Fruit fly (Drosophila melanogaster) whole organism, embryonic: ENCODE data around the gene CG7685.

ENCODE experiments used
- CG10147 ChIP-seq: fragments of 200-800 bp; sonication (Bioruptor generic); optimal IDR thresholded peaks from 2 replicates; lab custom pipeline; 2019; ENCODE audit warnings: missing biosample characterization, mild to moderate bottlenecking, missing genetic modification characterization, moderate library complexity
- CG10267 ChIP-seq: fragments of 200-800 bp; sonication (Bioruptor generic); optimal IDR thresholded peaks from 2 replicates; lab custom pipeline; 2018; ENCODE audit warnings: missing biosample characterization, mild to moderate bottlenecking, missing genetic modification characterization, moderate library complexity
- CG10959 ChIP-seq: fragments of 200-800 bp; sonication (Bioruptor generic); IDR thresholded peaks from 2 replicates; pipeline ENCODE4 v1.3.6; 2022; ENCODE audit warnings: missing biosample characterization, missing genetic modification characterization
- CG12155 ChIP-seq: fragments of 200-800 bp; sonication (Bioruptor generic); optimal IDR thresholded peaks from 3 replicates; lab custom pipeline; 2016; ENCODE audit warnings: missing biosample characterization, missing genetic modification characterization
- CG12744 ChIP-seq: fragments of 200-800 bp; sonication (Bioruptor generic); optimal IDR thresholded peaks from 2 replicates; lab custom pipeline; 2016; ENCODE audit warnings: missing biosample characterization, missing genetic modification characterization
- CG12769 ChIP-seq: fragments of 200-800 bp; sonication (Bioruptor generic); optimal IDR thresholded peaks from 2 replicates; lab custom pipeline; 2019; ENCODE audit warnings: missing biosample characterization, mild to moderate bottlenecking, missing genetic modification characterization, moderate library complexity
- CG13123 ChIP-seq: fragments of 200-800 bp; sonication (Bioruptor generic); optimal IDR thresholded peaks from 2 replicates; lab custom pipeline; 2016; ENCODE audit warnings: missing biosample characterization, missing genetic modification characterization
- CG14014 ChIP-seq: fragments of 200-800 bp; sonication (Bioruptor generic); IDR thresholded peaks from 2 replicates; pipeline ENCODE4 v1.3.6; 2022; ENCODE audit warnings: missing biosample characterization, missing genetic modification characterization
- CG15073 ChIP-seq: fragments of 200-800 bp; sonication (Bioruptor generic); optimal IDR thresholded peaks from 2 replicates; lab custom pipeline; 2016; ENCODE audit warnings: missing biosample characterization, missing genetic modification characterization
- CG15601 ChIP-seq: fragments of 200-800 bp; sonication (Bioruptor generic); optimal IDR thresholded peaks from 3 replicates; lab custom pipeline; 2019; ENCODE audit warnings: missing biosample characterization, mild to moderate bottlenecking, missing genetic modification characterization, moderate library complexity
- CG16813 ChIP-seq: fragments of 200-800 bp; sonication (Bioruptor generic); IDR thresholded peaks from 3 replicates; pipeline ENCODE4 v1.3.6; 2022; ENCODE audit warnings: missing biosample characterization, missing genetic modification characterization; ENCODE audit not compliant: partially characterized antibody
- CG18262 ChIP-seq: fragments of 200-800 bp; optimal IDR thresholded peaks from 3 replicates; lab custom pipeline; 2019; ENCODE audit warnings: missing biosample characterization, mild to moderate bottlenecking, missing genetic modification characterization, moderate library complexity
- CG2120 ChIP-seq: fragments of 200-800 bp; sonication (Bioruptor generic); optimal IDR thresholded peaks from 3 replicates; lab custom pipeline; 2016; ENCODE audit warnings: missing biosample characterization, missing genetic modification characterization
- CG42726 ChIP-seq: fragments of 200-800 bp; sonication (Bioruptor generic); IDR thresholded peaks from 2 replicates; pipeline ENCODE4 v1.3.6; 2022; ENCODE audit warnings: missing biosample characterization, missing genetic modification characterization; ENCODE audit not compliant: partially characterized antibody
- CG4282 ChIP-seq: fragments of 200-800 bp; sonication (Bioruptor generic); optimal IDR thresholded peaks from 2 replicates; lab custom pipeline; 2016; ENCODE audit warnings: missing biosample characterization, missing genetic modification characterization
- CG4854 ChIP-seq: fragments of 200-800 bp; sonication (Bioruptor generic); optimal IDR thresholded peaks from 2 replicates; lab custom pipeline; 2016; ENCODE audit warnings: missing biosample characterization, missing genetic modification characterization, inconsistent platforms
- CG6272 ChIP-seq: fragments of 200-800 bp; sonication (Bioruptor generic); IDR thresholded peaks from 2 replicates; pipeline ENCODE4 v1.3.6; 2022; ENCODE audit warnings: missing biosample characterization, missing genetic modification characterization
- CG9437 ChIP-seq: fragments of 200-800 bp; sonication (Bioruptor generic); optimal IDR thresholded peaks from 2 replicates; lab custom pipeline; 2018; ENCODE audit warnings: missing biosample characterization, mild to moderate bottlenecking, missing genetic modification characterization
- CG9932 ChIP-seq: fragments of 200-800 bp; sonication (Bioruptor generic); IDR thresholded peaks from 2 replicates; pipeline ENCODE4 v1.3.6; 2022; ENCODE audit warnings: missing biosample characterization, missing genetic modification characterization
- Dbx ChIP-seq: fragments of 200-800 bp; sonication (Bioruptor generic); IDR thresholded peaks from 3 replicates; pipeline ENCODE4 v1.3.6; 2022; ENCODE audit warnings: missing biosample characterization, missing genetic modification characterization
- Deaf1 ChIP-seq: fragments of 200-800 bp; optimal IDR thresholded peaks from 3 replicates; lab custom pipeline; 2019; ENCODE audit warnings: missing biosample characterization, mild to moderate bottlenecking, missing genetic modification characterization, moderate library complexity
- Doc3 ChIP-seq: fragments of 200-800 bp; sonication (Bioruptor generic); IDR thresholded peaks from 3 replicates; pipeline ENCODE4 v1.3.6; 2022; ENCODE audit warnings: missing biosample characterization, missing genetic modification characterization; ENCODE audit not compliant: partially characterized antibody
- Dp ChIP-seq: fragments of 200-800 bp; sonication (Bioruptor generic); optimal IDR thresholded peaks from 2 replicates; lab custom pipeline; 2018; ENCODE audit warnings: missing biosample characterization, mild to moderate bottlenecking, missing genetic modification characterization, moderate library complexity
- Lpt ChIP-seq: fragments of >200 bp; optimal IDR thresholded peaks from 2 replicates; lab custom pipeline; 2018; ENCODE audit warnings: missing biosample characterization, missing genetic modification characterization
- Mes4 ChIP-seq: fragments of 200-800 bp; sonication (Bioruptor generic); optimal IDR thresholded peaks from 2 replicates; lab custom pipeline; 2016; ENCODE audit warnings: missing biosample characterization, missing genetic modification characterization
- Nf-YB ChIP-seq: fragments of 200-800 bp; sonication (Bioruptor generic); optimal IDR thresholded peaks from 3 replicates; lab custom pipeline; 2019; ENCODE audit warnings: missing biosample characterization, mild to moderate bottlenecking, missing genetic modification characterization, moderate library complexity
- NfI ChIP-seq: fragments of 200-800 bp; sonication (Bioruptor generic); optimal IDR thresholded peaks from 3 replicates; lab custom pipeline; 2018; ENCODE audit warnings: missing biosample characterization, mild to moderate bottlenecking, missing genetic modification characterization, moderate library complexity
- Ptx1 ChIP-seq: fragments of 200-800 bp; sonication (Bioruptor generic); IDR thresholded peaks from 2 replicates; pipeline ENCODE4 v1.3.6; 2022; ENCODE audit warnings: missing biosample characterization, missing genetic modification characterization
- Rx ChIP-seq: fragments of 200-800 bp; sonication (Bioruptor generic); IDR thresholded peaks from 2 replicates; pipeline ENCODE4 v1.3.6; 2022; ENCODE audit warnings: missing biosample characterization, missing genetic modification characterization
- Sry-δ ChIP-seq: fragments of 200-800 bp; sonication (Bioruptor generic); optimal IDR thresholded peaks from 2 replicates; lab custom pipeline; 2016; ENCODE audit warnings: missing biosample characterization, missing genetic modification characterization
- YL-1 ChIP-seq: fragments of 200-800 bp; sonication (Bioruptor generic); optimal IDR thresholded peaks from 3 replicates; lab custom pipeline; 2017; ENCODE audit warnings: missing biosample characterization, mild to moderate bottlenecking, missing genetic modification characterization
- ab ChIP-seq: fragments of 200-800 bp; sonication (Bioruptor generic); optimal IDR thresholded peaks from 2 replicates; lab custom pipeline; 2016; ENCODE audit warnings: missing biosample characterization, missing genetic modification characterization
- ac ChIP-seq: fragments of 200-800 bp; sonication (Bioruptor generic); optimal IDR thresholded peaks from 3 replicates; lab custom pipeline; 2017; ENCODE audit warnings: missing biosample characterization, mild to moderate bottlenecking, missing genetic modification characterization
- bcd ChIP-seq: fragments of 200-800 bp; sonication (Bioruptor generic); optimal IDR thresholded peaks from 2 replicates; lab custom pipeline; 2017; ENCODE audit warnings: missing biosample characterization, mild to moderate bottlenecking, missing genetic modification characterization
- bowl ChIP-seq: fragments of 200-800 bp; sonication (Bioruptor generic); IDR thresholded peaks from 2 replicates; pipeline ENCODE4 v1.3.6; 2022; ENCODE audit warnings: missing biosample characterization, missing genetic modification characterization
- cad ChIP-seq: fragments of >200 bp; optimal IDR thresholded peaks from 2 replicates; lab custom pipeline; 2017; ENCODE audit warnings: missing biosample characterization, missing genetic modification characterization
- cas ChIP-seq: fragments of 200-800 bp; sonication (Bioruptor generic); IDR thresholded peaks from 2 replicates; pipeline ENCODE4 v1.3.6; 2022; ENCODE audit warnings: missing biosample characterization, missing genetic modification characterization
- fd3F ChIP-seq: fragments of 200-800 bp; sonication (Bioruptor generic); optimal IDR thresholded peaks from 2 replicates; lab custom pipeline; 2018; ENCODE audit warnings: missing biosample characterization, mild to moderate bottlenecking, missing genetic modification characterization, moderate library complexity
- knrl ChIP-seq: fragments of 200-800 bp; sonication (Bioruptor generic); IDR thresholded peaks from 3 replicates; pipeline ENCODE4 v1.3.6; 2022; ENCODE audit warnings: missing biosample characterization, missing genetic modification characterization; ENCODE audit not compliant: partially characterized antibody
- lmd ChIP-seq: fragments of 200-800 bp; sonication (Bioruptor generic); IDR thresholded peaks from 2 replicates; pipeline ENCODE4 v1.3.6; 2022; ENCODE audit warnings: missing biosample characterization, missing genetic modification characterization
- nau ChIP-seq: fragments of 200-800 bp; sonication (Bioruptor generic); optimal IDR thresholded peaks from 3 replicates; lab custom pipeline; 2017; ENCODE audit warnings: missing biosample characterization, mild to moderate bottlenecking, missing genetic modification characterization, missing genetic modification reagents
- odd ChIP-seq: fragments of 200-800 bp; sonication (Bioruptor generic); optimal IDR thresholded peaks from 2 replicates; lab custom pipeline; 2017; ENCODE audit warnings: missing biosample characterization, mild to moderate bottlenecking, missing genetic modification characterization
- p53 ChIP-seq: fragments of 200-800 bp; sonication (Bioruptor generic); optimal IDR thresholded peaks from 2 replicates; lab custom pipeline; 2016; ENCODE audit warnings: missing biosample characterization, missing genetic modification characterization
- pfk ChIP-seq: fragments of 200-800 bp; sonication (Bioruptor generic); optimal IDR thresholded peaks from 2 replicates; lab custom pipeline; 2018; ENCODE audit warnings: missing biosample characterization, mild to moderate bottlenecking, missing genetic modification characterization, moderate library complexity
- sens ChIP-seq: fragments of 200-800 bp; sonication (Bioruptor generic); peaks from one replicate; lab custom pipeline; 2016; ENCODE audit warnings: missing biosample characterization, missing genetic modification characterization
- seq ChIP-seq: fragments of 200-800 bp; sonication (Bioruptor generic); IDR thresholded peaks from 2 replicates; pipeline ENCODE4 v1.3.6; 2022; ENCODE audit warnings: missing biosample characterization, missing genetic modification characterization
- vnd ChIP-seq: fragments of 200-800 bp; sonication (Bioruptor generic); IDR thresholded peaks from 3 replicates; pipeline ENCODE4 v1.3.6; 2022; ENCODE audit warnings: missing biosample characterization, missing genetic modification characterization; ENCODE audit not compliant: partially characterized antibody
- zen ChIP-seq: fragments of 200-800 bp; sonication (Bioruptor generic); optimal IDR thresholded peaks from 3 replicates; lab custom pipeline; 2018; ENCODE audit warnings: missing biosample characterization, mild to moderate bottlenecking, missing genetic modification characterization, moderate library complexity
- zf30C ChIP-seq: fragments of 200-800 bp; sonication (Bioruptor generic); optimal IDR thresholded peaks from 3 replicates; lab custom pipeline; 2018; ENCODE audit warnings: missing biosample characterization, mild to moderate bottlenecking, missing genetic modification characterization
- zfh1 ChIP-seq: fragments of 200-800 bp; sonication (Bioruptor generic); IDR thresholded peaks from 3 replicates; pipeline ENCODE4 v1.3.6; 2022; ENCODE audit warnings: missing biosample characterization, missing genetic modification characterization

CG7685 gene

dm6 chr3R:18365978-18366643 lies 38.6 kb upstream of the CG7685 start, which contains the start of the genes WRNexo and Nup43:
TSS of gene WRNexo (minus strand) at chr3R:18366162.
TSS of gene Nup43 (plus strand) at chr3R:18366638.
- TF ChIP-seq CG14014 (peak; percentile 43; the same call in 1 of the 2 replicates), CG15073 (GFP tag; lab: Kevin White, UChicago) (no peak), lmd (GFP tag; lab: Robert Waterston, UW) (peak; percentile 30; the same call in 1 of the 2 replicates), CG12155 (peak; percentile 40), CG10959 (GFP tag; lab: Robert Waterston, UW) (no peak), fd3F (GFP tag; lab: Kevin White, UChicago) (peak; percentile 24), CG10147 (GFP tag; lab: Kevin White, UChicago) (no peak), CG42726 (GFP tag; lab: Robert Waterston, UW) (no peak), Lpt (GFP tag; lab: Kevin White, UChicago) (no peak), CG12769 (no peak), Rx (GFP tag; lab: Robert Waterston, UW) (0 out of 2 replicates have a peak, but pooled peaks have one; percentile 20), CG12744 (GFP tag; lab: Kevin White, UChicago) (no peak), sens (GFP tag; lab: Kevin White, UChicago) (peak; percentile 90), Ptx1 (GFP tag; lab: Robert Waterston, UW) (peak; percentile 50), CG13123 (GFP tag; lab: Kevin White, UChicago) (no peak), cas (GFP tag; lab: Robert Waterston, UW) (peak; percentile 28; the same call in 1 of the 2 replicates), CG4854 (GFP tag; lab: Kevin White, UChicago) (no peak), knrl (no peak), ab (no peak), Sry-δ (GFP tag; lab: Kevin White, UChicago) (peak; percentile 33), Deaf1 (tag; lab: Kevin White, UChicago) (no peak), vnd (GFP tag; lab: Robert Waterston, UW) (no peak), CG10267 (tag; lab: Kevin White, UChicago) (peak; percentile 31), zf30C (no peak), CG4282 (no peak), bowl (GFP tag; lab: Robert Waterston, UW) (no peak), CG6272 (GFP tag; lab: Robert Waterston, UW) (no peak), CG2120 (GFP tag; lab: Kevin White, UChicago) (peak; percentile 55), Dbx (GFP tag; lab: Robert Waterston, UW) (no peak), p53 (GFP tag; lab: Kevin White, UChicago) (no peak), CG16813 (no peak), CG9932 (GFP tag; lab: Robert Waterston, UW) (peak; percentile 62), cad (GFP tag; lab: Kevin White, UChicago) (no peak), Doc3 (GFP tag; lab: Robert Waterston, UW) (no peak), CG18262 (peak; percentile 35), NfI (GFP tag; lab: Kevin White, UChicago) (peak; percentile 22), YL-1 (GFP tag; lab: Kevin White, UChicago) (peak; percentile 23), ac (GFP tag; lab: Kevin White, UChicago) (no peak), zen (tag; lab: Kevin White, UChicago) (peak; percentile 12), Mes4 (GFP tag; lab: Kevin White, UChicago) (no peak), seq (GFP tag; lab: Robert Waterston, UW) (no peak), pfk (GFP tag; lab: Kevin White, UChicago) (peak; percentile 69), odd (GFP tag; lab: Kevin White, UChicago) (no peak), Dp (GFP tag; lab: Kevin White, UChicago) (peak; percentile 68), nau (GFP tag; lab: Kevin White, UChicago) (no peak), CG15601 (tag; lab: Kevin White, UChicago) (no peak), zfh1 (GFP tag; lab: Robert Waterston, UW) (peak; percentile 54; the same call in 2 of the 3 replicates), CG9437 (GFP tag; lab: Kevin White, UChicago) (peak; percentile 34), bcd (GFP tag; lab: Kevin White, UChicago) (peak; percentile 55), Nf-YB (no peak)
